Fruit fly (Drosophila melanogaster) whole organism, wandering third instar larva: ENCODE measurements around the gene Kaz.

Experiments used
- Hr83 ChIP-seq: fragments of 200-300 bp; sonication (Bioruptor generic); optimal IDR thresholded peaks from 2 replicates; lab custom pipeline; 2016; ENCODE audit warnings: missing biosample characterization, mild to moderate bottlenecking, missing genetic modification characterization, moderate library complexity; ENCODE audit not compliant: poor library complexity, severe bottlenecking
- Mio ChIP-seq: sonication (Bioruptor generic); optimal IDR thresholded peaks from 2 replicates; lab custom pipeline; 2016; ENCODE audit warnings: missing biosample characterization, missing genetic modification characterization
- Myc ChIP-seq: fragments of >200 bp; optimal IDR thresholded peaks from 2 replicates; lab custom pipeline; 2017
- br ChIP-seq: fragments of 200-800 bp; sonication (Bioruptor generic); optimal IDR thresholded peaks from 2 replicates; lab custom pipeline; 2016; ENCODE audit warnings: missing biosample characterization, missing genetic modification characterization
- h ChIP-seq: fragments of 200-800 bp; sonication (Bioruptor generic); optimal IDR thresholded peaks from 3 replicates; lab custom pipeline; 2016; ENCODE audit warnings: missing biosample characterization, mild to moderate bottlenecking, missing genetic modification characterization
- psq ChIP-seq: fragments of 200-800 bp; sonication (Bioruptor generic); optimal IDR thresholded peaks from 3 replicates; lab custom pipeline; 2017; ENCODE audit warnings: missing biosample characterization, mild to moderate bottlenecking, missing genetic modification characterization, moderate library complexity

DNA sequence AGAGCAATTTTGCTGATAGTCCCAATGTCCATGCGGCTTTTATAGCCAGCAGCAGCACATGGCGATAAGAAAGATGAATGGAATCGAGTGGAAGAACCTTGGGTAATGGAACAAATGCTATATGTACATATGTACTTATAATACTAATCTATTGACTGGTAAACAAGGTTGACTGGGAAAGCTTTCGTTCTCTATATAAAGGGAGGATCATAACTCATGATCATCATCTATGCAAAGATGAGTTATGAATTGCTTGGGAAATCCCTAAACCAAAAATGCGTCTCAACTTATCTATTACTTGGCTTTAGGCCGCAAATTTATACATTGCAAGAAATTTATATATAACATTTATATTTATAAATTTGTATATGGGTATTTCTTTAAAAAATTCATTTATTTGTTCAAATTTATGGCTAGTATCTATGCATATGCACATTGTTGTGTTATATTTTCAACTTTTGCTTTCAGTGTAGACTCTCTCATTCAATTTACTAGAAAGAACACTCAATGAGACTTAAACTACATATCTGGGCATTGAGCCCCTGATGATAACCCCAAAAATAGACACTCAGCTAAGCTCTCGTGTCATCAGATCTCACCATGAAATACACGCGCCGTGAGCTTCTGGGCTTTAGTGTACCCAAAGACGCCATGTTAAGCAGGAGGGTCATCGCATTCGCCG is 35.1 kb upstream of the Kaz start, which contains the start of the genes Srg1 and Elal:
- TF ChIP-seq psq (GFP tag; lab: Kevin White, UChicago) (no peak), h (GFP tag; lab: Kevin White, UChicago) (no peak), Mio (GFP tag; lab: Kevin White, UChicago) (no peak), br (GFP tag; lab: Kevin White, UChicago) (no peak), Myc (lab: Kevin White, UChicago) (no peak), Hr83 (GFP tag; lab: Kevin White, UChicago) (no peak)
